Worm (Caenorhabditis elegans) whole organism, L4 larva: Measurements from ENCODE around the gene sqv-4.

Experiments used
- F10B5.3 ChIP-seq: sonication (generic microtip); optimal IDR thresholded peaks from 2 replicates; lab custom pipeline; 2016; ENCODE audit warnings: mild to moderate bottlenecking, missing genetic modification characterization, missing compliant biosample characterization
- F44E2.7 ChIP-seq: fragments of 200-800 bp; sonication (Bioruptor generic); IDR thresholded peaks from 2 replicates; pipeline ENCODE4 v2.1.2; 2022; ENCODE audit warnings: missing genetic modification characterization, missing compliant biosample characterization
- ZK337.2 ChIP-seq: fragments of 200-800 bp; sonication (Bioruptor generic); IDR thresholded peaks from 2 replicates; pipeline ENCODE4 v1.3.6; 2022; ENCODE audit warnings: missing genetic modification reagents, missing genetic modification characterization, missing compliant biosample characterization
- aha-1 ChIP-seq: fragments of 150-350 bp; peaks from one replicate; lab custom pipeline; 2014; ENCODE audit warnings: missing biosample characterization, missing genetic modification characterization
- aly-2 ChIP-seq: sonication (generic microtip); optimal IDR thresholded peaks from 2 replicates; lab custom pipeline; 2018; ENCODE audit warnings: missing biosample characterization, missing genetic modification characterization
- ceh-44 ChIP-seq: fragments of 200-800 bp; sonication (Bioruptor generic); IDR thresholded peaks from 2 replicates; pipeline ENCODE4 v1.3.6; 2022; ENCODE audit warnings: missing genetic modification reagents, missing genetic modification characterization, missing compliant biosample characterization
- ces-1 ChIP-seq: fragments of 150-350 bp; sonication (generic microtip); optimal IDR thresholded peaks from 4 replicates; lab custom pipeline; 2014; ENCODE audit warnings: missing biosample characterization, missing genetic modification reagents, missing genetic modification characterization
- ctbp-1 ChIP-seq: fragments of 200-800 bp; sonication (Bioruptor generic); IDR thresholded peaks from 2 replicates; pipeline ENCODE4 v1.3.6; 2022; ENCODE audit warnings: missing genetic modification reagents, missing genetic modification characterization, missing compliant biosample characterization
- dve-1 ChIP-seq: sonication (generic microtip); optimal IDR thresholded peaks from 2 replicates; lab custom pipeline; 2017; ENCODE audit warnings: antibody characterized with exemption, mild to moderate bottlenecking, missing genetic modification characterization, missing compliant biosample characterization; ENCODE audit not compliant: insufficient read depth
- hlh-30 ChIP-seq: sonication (generic microtip); optimal IDR thresholded peaks from 2 replicates; lab custom pipeline; 2017; ENCODE audit warnings: antibody characterized with exemption, mild to moderate bottlenecking, missing genetic modification characterization, missing compliant biosample characterization; ENCODE audit not compliant: insufficient read depth
- jun-1 ChIP-seq: fragments of 150-350 bp; optimal IDR thresholded peaks from 2 replicates; lab custom pipeline; 2014; ENCODE audit warnings: missing biosample characterization, missing genetic modification reagents, missing genetic modification characterization
- lin-38 ChIP-seq: fragments of 200-800 bp; sonication (Bioruptor generic); IDR thresholded peaks from 2 replicates; pipeline ENCODE4 v1.3.6; 2022; ENCODE audit warnings: missing genetic modification reagents, missing genetic modification characterization, missing compliant biosample characterization
- madf-5 ChIP-seq, 2 experiments: fragments of 200-800 bp; sonication (Bioruptor generic); IDR thresholded peaks; 2 replicates each; pipeline ENCODE4 v1.3.6; 2022; ENCODE audit warnings: missing compliant biosample characterization in 2 of 2, missing genetic modification characterization in 2 of 2
- mdl-1 ChIP-seq, 2 experiments: fragments of 150-350 bp in 1 of 2; sonication (generic microtip) in 1 of 2; optimal IDR thresholded peaks; 2 replicates each; lab custom pipeline; 2014 to 2017; ENCODE audit warnings: missing biosample characterization in 2 of 2, missing genetic modification characterization in 2 of 2
- mes-2 ChIP-seq: sonication (generic microtip); optimal IDR thresholded peaks from 2 replicates; lab custom pipeline; 2016; ENCODE audit warnings: missing genotype, mild to moderate bottlenecking, missing genetic modification characterization, missing compliant biosample characterization; ENCODE audit not compliant: poor library complexity, severe bottlenecking
- nhr-28 ChIP-seq: fragments of 150-350 bp; optimal IDR thresholded peaks from 2 replicates; lab custom pipeline; 2014; ENCODE audit warnings: missing biosample characterization, missing genetic modification characterization
- nhr-41 ChIP-seq: fragments of 200-800 bp; sonication (Bioruptor generic); IDR thresholded peaks from 2 replicates; pipeline ENCODE4 v1.3.6; 2022; ENCODE audit warnings: missing genetic modification reagents, missing genetic modification characterization, missing compliant biosample characterization
- nhr-42 ChIP-seq: fragments of 200-800 bp; sonication (Bioruptor generic); IDR thresholded peaks from 2 replicates; pipeline ENCODE4 v1.3.6; 2022; ENCODE audit warnings: missing genetic modification characterization, missing compliant biosample characterization
- pha-4 ChIP-seq, 2 experiments: fragments of 150-350 bp in 1 of 2; fragments of 200-800 bp in 1 of 2; sonication (Bioruptor generic) in 1 of 2; IDR thresholded peaks in 1 of 2; optimal IDR thresholded peaks in 1 of 2; 2 replicates each; pipeline versions ENCODE4 v1.3.6 to Lab custom; 2014 to 2022; ENCODE audit warnings: missing genetic modification characterization in 2 of 2, missing genetic modification reagents in 2 of 2, missing biosample characterization in 1 of 2, missing compliant biosample characterization in 1 of 2
- pqm-1 ChIP-seq: sonication (generic microtip); optimal IDR thresholded peaks from 2 replicates; lab custom pipeline; 2017; ENCODE audit warnings: missing biosample characterization, missing genetic modification characterization
- sdz-12 ChIP-seq: fragments of 200-800 bp; sonication (Bioruptor generic); optimal IDR thresholded peaks from 2 replicates; lab custom pipeline; 2018; ENCODE audit warnings: mild to moderate bottlenecking, missing genetic modification characterization, missing compliant biosample characterization
- set-16 ChIP-seq: fragments of 200-800 bp; sonication (Bioruptor generic); IDR thresholded peaks from 2 replicates; pipeline ENCODE4 v1.3.6; 2022; ENCODE audit warnings: missing genetic modification reagents, missing genetic modification characterization, missing compliant biosample characterization
- skn-1 ChIP-seq: fragments of 150-350 bp; optimal IDR thresholded peaks from 2 replicates; lab custom pipeline; 2014; ENCODE audit warnings: missing biosample characterization, missing genetic modification characterization
- unc-130 ChIP-seq: sonication (generic microtip); optimal IDR thresholded peaks from 2 replicates; lab custom pipeline; 2016; ENCODE audit warnings: missing genetic modification reagents, missing genetic modification characterization, missing compliant biosample characterization
- unc-62 ChIP-seq, 3 experiments: fragments of 150-350 bp in 1 of 3; sonication (generic microtip); optimal IDR thresholded peaks in 2 of 3; peaks in 1 of 3; 1 replicate in 1 of 3; 2 replicates in 2 of 3; lab custom pipeline; 2014 to 2017; ENCODE audit warnings: missing biosample characterization in 3 of 3, missing genetic modification characterization in 3 of 3, missing genetic modification reagents in 3 of 3, missing genotype in 1 of 3
- zip-2 ChIP-seq: fragments of 150-350 bp; optimal IDR thresholded peaks from 2 replicates; lab custom pipeline; 2014; ENCODE audit warnings: missing biosample characterization, missing genetic modification characterization

Gene sqv-4

ce11 chrV:10632758-10633157, 28.5 kb downstream of the sqv-4 start, which contains the start of gene mab-23:
Gene mab-23, plus strand, starts transcription at chrV:10633058.
- no peak for TF ChIP-seq hlh-30 (tag; lab: Kevin White, UChicago)
- TF ChIP-seq pqm-1 (tag; lab: Kevin White, UChicago): no peak
- no peak for TF ChIP-seq mes-2
- no peak for TF ChIP-seq set-16 (GFP tag; lab: Robert Waterston, UW)
- TF ChIP-seq nhr-42: no peak
- TF ChIP-seq sdz-12 (GFP tag; lab: Kevin White, UChicago): no peak
- TF ChIP-seq ces-1: no peak
- no peak for TF ChIP-seq unc-130
- TF ChIP-seq ceh-44: no peak
- no peak for TF ChIP-seq nhr-41 (GFP tag; lab: Robert Waterston, UW)

ce11 chrV:10630497-10630896, 30.8 kb downstream of the sqv-4 start:
- TF ChIP-seq dve-1 (tag; lab: Kevin White, UChicago): no peak
- peak in 1 of 2 experiments; percentile 98 for TF ChIP-seq unc-62 (GFP tag; optimal IDR thresholded peaks at IDR 0.05 in 1 of 2; lab: Kevin White, UChicago)
- TF ChIP-seq unc-62 (tag; optimal IDR thresholded peaks at IDR 0.05; lab: Kevin White, UChicago): no peak
- TF ChIP-seq aha-1 (tag; lab: Kevin White, UChicago): peak; percentile 42
- TF ChIP-seq madf-5 (GFP tag; IDR thresholded peaks at IDR 0.05; lab: Robert Waterston, UW): no peak
- no peak for TF ChIP-seq ctbp-1 (GFP tag; lab: Robert Waterston, UW)
- no peak for TF ChIP-seq lin-38

ce11 chrV:10615496-10615895, 45.8 kb downstream of the sqv-4 start, which contains the start of gene H09F14.1:
Gene H09F14.1, minus strand, starts transcription at chrV:10615596.
- TF ChIP-seq F10B5.3 (tag; lab: Kevin White, UChicago) (no peak), nhr-28 (tag; lab: Kevin White, UChicago) (no peak), ces-1 (no peak), pha-4 (GFP tag; IDR thresholded peaks at IDR 0.05; lab: Robert Waterston, UW) (no peak), pha-4 (tag; optimal IDR thresholded peaks at IDR 0.05; lab: Kevin White, UChicago) (no peak), zip-2 (tag; lab: Kevin White, UChicago) (no peak), ZK337.2 (no peak), aly-2 (tag; lab: Kevin White, UChicago) (no peak), F44E2.7 (GFP tag; lab: Robert Waterston, UW) (no peak), mdl-1 (tag; optimal IDR thresholded peaks at IDR 0.05; lab: Kevin White, UChicago) (no peak), ceh-44 (no peak), skn-1 (tag; lab: Kevin White, UChicago) (no peak), jun-1 (tag; lab: Kevin White, UChicago) (no peak)
